Worm (Caenorhabditis elegans) whole organism, L2 larva: Measurements from ENCODE around the gene spin-2.

Experiments
- C34F6.9 ChIP-seq: fragments of 150-350 bp; optimal IDR thresholded peaks from 2 replicates; lab custom pipeline; 2014; ENCODE audit warnings: missing biosample characterization, missing genetic modification characterization
- F13H6.1 ChIP-seq: sonication (generic microtip); optimal IDR thresholded peaks from 2 replicates; lab custom pipeline; 2016; ENCODE audit warnings: missing genetic modification characterization, missing compliant biosample characterization
- R02D3.7 ChIP-seq: fragments of 150-350 bp; optimal IDR thresholded peaks from 2 replicates; lab custom pipeline; 2014; ENCODE audit warnings: missing biosample characterization, missing genetic modification characterization
- Y55F3AM.14 ChIP-seq: fragments of 200-800 bp; sonication (Bioruptor generic); optimal IDR thresholded peaks from 2 replicates; lab custom pipeline; 2018; ENCODE audit warnings: mild to moderate bottlenecking, missing genetic modification characterization, missing compliant biosample characterization
- aly-2 ChIP-seq: fragments of 150-350 bp; optimal IDR thresholded peaks from 2 replicates; lab custom pipeline; 2014; ENCODE audit warnings: missing biosample characterization, missing genetic modification characterization
- ama-1 ChIP-seq: fragments of 150-350 bp; optimal IDR thresholded peaks from 2 replicates; lab custom pipeline; 2018; ENCODE audit warnings: inconsistent platforms
- blmp-1 ChIP-seq: sonication (generic microtip); optimal IDR thresholded peaks from 2 replicates; lab custom pipeline; 2017; ENCODE audit warnings: missing genetic modification characterization, mild to moderate bottlenecking, missing compliant biosample characterization, antibody characterized with exemption, moderate library complexity; ENCODE audit not compliant: insufficient read depth
- ceh-82 ChIP-seq: fragments of 150-350 bp; optimal IDR thresholded peaks from 2 replicates; lab custom pipeline; 2014; ENCODE audit warnings: missing biosample characterization, missing genetic modification characterization
- crh-2 ChIP-seq: sonication (generic microtip); optimal IDR thresholded peaks from 2 replicates; lab custom pipeline; 2017; ENCODE audit warnings: missing biosample characterization, missing genetic modification characterization
- dmd-4 ChIP-seq: sonication (generic microtip); optimal IDR thresholded peaks from 2 replicates; lab custom pipeline; 2017; ENCODE audit warnings: missing biosample characterization, missing genetic modification characterization
- elt-1 ChIP-seq: fragments of 150-350 bp; optimal IDR thresholded peaks from 2 replicates; lab custom pipeline; 2014; ENCODE audit warnings: missing biosample characterization, missing genetic modification characterization
- fos-1 ChIP-seq: fragments of 150-350 bp; optimal IDR thresholded peaks from 2 replicates; lab custom pipeline; 2014; ENCODE audit warnings: missing biosample characterization, missing genetic modification characterization
- lin-11 ChIP-seq: fragments of 150-350 bp; sonication (generic microtip); optimal IDR thresholded peaks from 2 replicates; lab custom pipeline; 2014; ENCODE audit warnings: missing biosample characterization, missing genetic modification characterization, inconsistent platforms, mixed read lengths
- lin-13 ChIP-seq: fragments of 150-350 bp; optimal IDR thresholded peaks from 2 replicates; lab custom pipeline; 2014; ENCODE audit warnings: missing biosample characterization, missing genetic modification reagents, missing genetic modification characterization
- lin-39 ChIP-seq: fragments of 150-350 bp; optimal IDR thresholded peaks from 2 replicates; lab custom pipeline; 2014; ENCODE audit warnings: missing biosample characterization, missing genetic modification reagents, missing genetic modification characterization
- mab-5 ChIP-seq: fragments of 150-350 bp; optimal IDR thresholded peaks from 2 replicates; lab custom pipeline; 2014; ENCODE audit warnings: missing biosample characterization, missing genetic modification characterization
- mbf-1 ChIP-seq: sonication (generic microtip); optimal IDR thresholded peaks from 2 replicates; lab custom pipeline; 2017; ENCODE audit warnings: missing biosample characterization, missing genetic modification characterization
- mdl-1 ChIP-seq, 2 experiments: fragments of 150-350 bp in 1 of 2; sonication (generic microtip) in 1 of 2; optimal IDR thresholded peaks; 2 replicates each; lab custom pipeline; 2017; ENCODE audit warnings: missing biosample characterization in 2 of 2, missing genetic modification characterization in 2 of 2
- nhr-10 ChIP-seq: sonication (generic microtip); optimal IDR thresholded peaks from 2 replicates; lab custom pipeline; 2017; ENCODE audit warnings: missing biosample characterization, missing genetic modification characterization
- nhr-11 ChIP-seq: fragments of 150-350 bp; optimal IDR thresholded peaks from 2 replicates; lab custom pipeline; 2014; ENCODE audit warnings: missing biosample characterization, missing genetic modification characterization
- nhr-12 ChIP-seq: fragments of 150-350 bp; optimal IDR thresholded peaks from 2 replicates; lab custom pipeline; 2014; ENCODE audit warnings: missing biosample characterization, missing genetic modification characterization
- nhr-129 ChIP-seq: fragments of 150-350 bp; optimal IDR thresholded peaks from 2 replicates; lab custom pipeline; 2014; ENCODE audit warnings: missing biosample characterization, missing genetic modification characterization
- nhr-23 ChIP-seq: fragments of 150-350 bp; optimal IDR thresholded peaks from 2 replicates; lab custom pipeline; 2014; ENCODE audit warnings: missing biosample characterization, missing genetic modification reagents, missing genetic modification characterization
- nhr-25 ChIP-seq: fragments of 150-350 bp; sonication (generic microtip); optimal IDR thresholded peaks from 3 replicates; lab custom pipeline; 2014; ENCODE audit warnings: missing biosample characterization, missing genetic modification characterization
- nhr-6 ChIP-seq: fragments of 150-350 bp; optimal IDR thresholded peaks from 2 replicates; lab custom pipeline; 2014; ENCODE audit warnings: missing biosample characterization, missing genetic modification characterization
- sem-4 ChIP-seq: fragments of 150-350 bp; optimal IDR thresholded peaks from 2 replicates; lab custom pipeline; 2014; ENCODE audit warnings: missing biosample characterization, missing genetic modification reagents, missing genetic modification characterization
- skn-1 ChIP-seq: sonication (generic microtip); optimal IDR thresholded peaks from 2 replicates; lab custom pipeline; 2017; ENCODE audit warnings: missing biosample characterization, missing genetic modification characterization
- sma-3 ChIP-seq: sonication (generic microtip); optimal IDR thresholded peaks from 2 replicates; lab custom pipeline; 2016; ENCODE audit warnings: missing genetic modification reagents, missing genetic modification characterization, missing compliant biosample characterization
- sma-9 ChIP-seq, 2 experiments: fragments of 150-350 bp in 1 of 2; sonication (generic microtip) in 1 of 2; optimal IDR thresholded peaks; 2 replicates each; lab custom pipeline; 2014 to 2016; ENCODE audit warnings: missing genetic modification characterization in 2 of 2, mild to moderate bottlenecking in 1 of 2, missing biosample characterization in 1 of 2, missing compliant biosample characterization in 1 of 2, missing genetic modification reagents in 1 of 2, moderate library complexity in 1 of 2
- snpc-4 ChIP-seq: fragments of 150-350 bp; optimal IDR thresholded peaks from 2 replicates; lab custom pipeline; 2014; ENCODE audit warnings: missing biosample characterization, missing genetic modification characterization
- unc-39 ChIP-seq: fragments of 150-350 bp; optimal IDR thresholded peaks from 2 replicates; lab custom pipeline; 2014; ENCODE audit warnings: missing biosample characterization, missing genetic modification characterization
- unc-55 ChIP-seq: fragments of 150-350 bp; sonication (generic microtip); optimal IDR thresholded peaks from 3 replicates; lab custom pipeline; 2014; ENCODE audit warnings: missing biosample characterization, missing genetic modification reagents, missing genetic modification characterization
- unc-62 ChIP-seq: fragments of 150-350 bp; optimal IDR thresholded peaks from 2 replicates; lab custom pipeline; 2014; ENCODE audit warnings: missing biosample characterization, missing genetic modification reagents, missing genetic modification characterization
- zag-1 ChIP-seq: fragments of 150-350 bp; optimal IDR thresholded peaks from 2 replicates; lab custom pipeline; 2014; ENCODE audit warnings: missing biosample characterization, missing genetic modification characterization
- ztf-1 ChIP-seq: fragments of 200-800 bp; sonication (Bioruptor generic); conservative IDR thresholded peaks from 2 replicates; pipeline ENCODE4 v1.3.6; 2022; ENCODE audit warnings: missing genetic modification characterization, missing compliant biosample characterization
- ztf-11 ChIP-seq: sonication (generic microtip); optimal IDR thresholded peaks from 2 replicates; lab custom pipeline; 2017; ENCODE audit warnings: missing biosample characterization, missing genetic modification characterization
- ztf-4 ChIP-seq: fragments of 150-350 bp; optimal IDR thresholded peaks from 2 replicates; lab custom pipeline; 2014; ENCODE audit warnings: missing biosample characterization, missing genetic modification characterization

spin-2 gene

DNA sequence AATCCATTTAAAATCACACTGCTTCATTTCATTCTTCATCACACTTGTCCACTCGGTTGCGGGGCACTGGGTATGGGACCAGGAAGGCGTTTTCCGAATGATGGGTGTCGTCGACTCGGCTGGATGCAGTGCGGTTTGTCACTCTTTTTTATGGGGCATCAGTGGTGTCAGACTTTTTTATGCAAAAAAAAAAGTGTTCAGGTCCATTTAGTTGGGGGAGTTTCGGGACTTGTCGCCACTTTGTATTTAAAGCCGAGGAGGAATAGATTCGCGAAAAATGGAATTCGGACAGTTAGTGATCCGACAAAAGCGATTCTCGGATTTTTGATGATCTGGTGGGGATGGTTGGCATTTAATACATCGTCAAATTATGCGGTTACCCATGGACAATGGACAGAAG lies 41.8 kb upstream of the spin-2 start:
- TF ChIP-seq R02D3.7 (tag; lab: Kevin White, UChicago) = no peak
- no peak for TF ChIP-seq lin-11 (tag; lab: Kevin White, UChicago)
- no peak for TF ChIP-seq sem-4
- TF ChIP-seq nhr-23 (tag; lab: Kevin White, UChicago) = no peak
- TF ChIP-seq lin-39 (tag; lab: Kevin White, UChicago) = no peak
- no peak for TF ChIP-seq sma-3 (GFP tag; lab: Kevin White, UChicago)
- no peak for TF ChIP-seq sma-9 (GFP tag; optimal IDR thresholded peaks at IDR 0.05; lab: Kevin White, UChicago)
- no peak for TF ChIP-seq sma-9 (tag; optimal IDR thresholded peaks at IDR 0.05; lab: Kevin White, UChicago)
- no peak for TF ChIP-seq nhr-25 (tag; lab: Kevin White, UChicago)
- TF ChIP-seq nhr-10 (tag; lab: Kevin White, UChicago) = no peak
- no peak for TF ChIP-seq ztf-11 (tag; lab: Kevin White, UChicago)
- TF ChIP-seq nhr-6 (tag; lab: Kevin White, UChicago) = no peak
- no peak for TF ChIP-seq mdl-1 (tag; optimal IDR thresholded peaks at IDR 0.05; lab: Kevin White, UChicago)
- TF ChIP-seq lin-13 = no peak
- TF ChIP-seq aly-2 (tag; lab: Kevin White, UChicago) = no peak
- TF ChIP-seq nhr-12 (tag; lab: Kevin White, UChicago) = no peak
- TF ChIP-seq nhr-129 (tag; lab: Kevin White, UChicago) = no peak
- TF ChIP-seq mbf-1 (tag; lab: Kevin White, UChicago) = no peak

DNA sequence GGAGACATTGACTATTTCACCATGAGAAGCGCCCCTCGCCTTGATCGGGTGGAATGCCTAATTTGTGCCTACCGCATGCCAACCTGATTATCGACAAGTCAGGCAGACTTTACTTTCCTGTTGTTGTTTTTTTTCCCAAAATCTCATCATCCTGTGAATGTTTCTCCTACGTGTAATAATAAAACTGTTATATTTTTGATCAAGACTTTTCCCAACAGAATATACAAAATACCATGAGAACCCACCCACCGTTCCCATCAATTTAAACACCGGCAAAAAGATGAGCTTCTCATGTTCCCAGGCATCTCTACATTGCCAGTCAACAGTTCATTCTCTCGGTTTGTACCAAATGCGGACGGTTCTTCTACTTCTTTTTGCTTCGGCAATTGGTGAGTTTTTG lies 40.0 kb upstream of the spin-2 start, which contains the start of gene scl-9:
TSS of gene scl-9 (plus strand) at position 301 of the 400 bp plus-strand sequence.
- TF ChIP-seq mab-5 (tag; lab: Kevin White, UChicago) = no peak
- no peak for TF ChIP-seq C34F6.9
- TF ChIP-seq mdl-1 (tag; optimal IDR thresholded peaks at IDR 0.05; lab: Kevin White, UChicago) = no peak
- no peak for TF ChIP-seq elt-1 (tag; lab: Kevin White, UChicago)
- TF ChIP-seq sma-3 (GFP tag; lab: Kevin White, UChicago) = no peak
- no peak for TF ChIP-seq zag-1 (tag; lab: Kevin White, UChicago)
- TF ChIP-seq Y55F3AM.14 (GFP tag; lab: Kevin White, UChicago) = no peak
- no peak for TF ChIP-seq nhr-10 (tag; lab: Kevin White, UChicago)
- no peak for TF ChIP-seq lin-39 (tag; lab: Kevin White, UChicago)
- no peak for TF ChIP-seq nhr-25 (tag; lab: Kevin White, UChicago)
- TF ChIP-seq unc-62 (GFP tag; lab: Kevin White, UChicago) = no peak
- no peak for TF ChIP-seq nhr-129 (tag; lab: Kevin White, UChicago)
- TF ChIP-seq ztf-4 (tag; lab: Kevin White, UChicago) = no peak
- TF ChIP-seq fos-1 = no peak
- TF ChIP-seq lin-11 (tag; lab: Kevin White, UChicago) = no peak
- TF ChIP-seq sma-9 (GFP tag; optimal IDR thresholded peaks at IDR 0.05; lab: Kevin White, UChicago) = no peak
- no peak for TF ChIP-seq sma-9 (tag; optimal IDR thresholded peaks at IDR 0.05; lab: Kevin White, UChicago)
- no peak for TF ChIP-seq unc-55 (GFP tag; lab: Kevin White, UChicago)
- no peak for TF ChIP-seq skn-1

ce11 chrIV:13048157-13048556 lies 38.6 kb upstream of the spin-2 start, which contains the start of gene scl-10:
scl-10 (plus strand) TSS chrIV:13048457.
- TF ChIP-seq ztf-1 (GFP tag; lab: Robert Waterston, UW) (no peak), dmd-4 (tag; lab: Kevin White, UChicago) (no peak), snpc-4 (tag; lab: Kevin White, UChicago) (no peak), unc-39 (tag; lab: Kevin White, UChicago) (no peak), aly-2 (tag; lab: Kevin White, UChicago) (no peak), ama-1 (lab: Kevin White, UChicago) (no peak), nhr-12 (tag; lab: Kevin White, UChicago) (no peak), elt-1 (tag; lab: Kevin White, UChicago) (no peak), blmp-1 (no peak), nhr-23 (tag; lab: Kevin White, UChicago) (no peak), lin-11 (tag; lab: Kevin White, UChicago) (no peak), nhr-11 (tag; lab: Kevin White, UChicago) (no peak), C34F6.9 (no peak), ceh-82 (tag; lab: Kevin White, UChicago) (no peak), nhr-25 (tag; lab: Kevin White, UChicago) (no peak), crh-2 (tag; lab: Kevin White, UChicago) (no peak), ztf-4 (tag; lab: Kevin White, UChicago) (no peak), F13H6.1 (tag; lab: Kevin White, UChicago) (no peak)
